Worm (Caenorhabditis elegans) whole organism, L3 larva: ENCODE measurements around the gene pinn-4.

Source experiments
- R02D3.7 ChIP-seq: fragments of 150-350 bp; optimal IDR thresholded peaks from 2 replicates; lab custom pipeline; 2014; ENCODE audit warnings: missing biosample characterization, missing genetic modification characterization
- ZK546.5 ChIP-seq: sonication (generic microtip); optimal IDR thresholded peaks from 2 replicates; lab custom pipeline; 2017; ENCODE audit warnings: missing biosample characterization, missing genetic modification characterization
- aly-2 ChIP-seq: fragments of 150-350 bp; optimal IDR thresholded peaks from 2 replicates; lab custom pipeline; 2014; ENCODE audit warnings: missing biosample characterization, missing genetic modification characterization
- ceh-16 ChIP-seq: sonication (generic microtip); optimal IDR thresholded peaks from 2 replicates; lab custom pipeline; 2017; ENCODE audit warnings: missing biosample characterization, missing genetic modification characterization
- ceh-28 ChIP-seq: fragments of 150-350 bp; optimal IDR thresholded peaks from 2 replicates; lab custom pipeline; 2014; ENCODE audit warnings: missing biosample characterization, missing genetic modification reagents, missing genetic modification characterization
- ceh-9 ChIP-seq: sonication (generic microtip); optimal IDR thresholded peaks from 2 replicates; lab custom pipeline; 2018; ENCODE audit warnings: missing biosample characterization, missing genetic modification characterization
- daf-12 ChIP-seq: fragments of 150-350 bp; optimal IDR thresholded peaks from 2 replicates; lab custom pipeline; 2014; ENCODE audit warnings: missing biosample characterization, missing genetic modification reagents, missing genetic modification characterization
- egl-27 ChIP-seq: sonication (generic microtip); optimal IDR thresholded peaks from 4 replicates; lab custom pipeline; 2017; ENCODE audit warnings: missing biosample characterization, missing genetic modification reagents, missing genetic modification characterization
- egl-5 ChIP-seq: fragments of 150-350 bp; optimal IDR thresholded peaks from 2 replicates; lab custom pipeline; 2017; ENCODE audit warnings: missing biosample characterization, missing genetic modification reagents, missing genetic modification characterization, inconsistent platforms
- elt-3 ChIP-seq, 3 experiments: fragments of 150-350 bp in 1 of 3; sonication (generic microtip) in 2 of 3; optimal IDR thresholded peaks; 2 replicates in 2 of 3; 4 replicates in 1 of 3; lab custom pipeline; 2014 to 2017; ENCODE audit warnings: missing biosample characterization in 3 of 3, missing genetic modification characterization in 3 of 3
- eor-1 ChIP-seq, 2 experiments: fragments of 150-350 bp; optimal IDR thresholded peaks; 2 replicates each; lab custom pipeline; 2014 to 2018; ENCODE audit warnings: missing biosample characterization in 2 of 2, missing genetic modification characterization in 2 of 2
- fkh-10 ChIP-seq: sonication (generic microtip); optimal IDR thresholded peaks from 2 replicates; lab custom pipeline; 2017; ENCODE audit warnings: missing biosample characterization, missing genetic modification reagents, missing genetic modification characterization
- fkh-2 ChIP-seq: fragments of 150-350 bp; optimal IDR thresholded peaks from 2 replicates; lab custom pipeline; 2014; ENCODE audit warnings: missing biosample characterization, missing genetic modification reagents, missing genetic modification characterization
- fos-1 ChIP-seq: fragments of 150-350 bp; optimal IDR thresholded peaks from 2 replicates; lab custom pipeline; 2014; ENCODE audit warnings: missing biosample characterization, missing genetic modification characterization
- hmg-11 ChIP-seq: sonication (generic microtip); optimal IDR thresholded peaks from 2 replicates; lab custom pipeline; 2016; ENCODE audit warnings: missing genetic modification characterization, missing compliant biosample characterization
- jun-1 ChIP-seq: fragments of 150-350 bp; optimal IDR thresholded peaks from 2 replicates; lab custom pipeline; 2014; ENCODE audit warnings: missing biosample characterization, missing genetic modification reagents, missing genetic modification characterization
- lin-15B ChIP-seq: fragments of 150-350 bp; optimal IDR thresholded peaks from 2 replicates; lab custom pipeline; 2014; ENCODE audit warnings: missing biosample characterization, missing genetic modification characterization
- lin-39 ChIP-seq: fragments of 150-350 bp; optimal IDR thresholded peaks from 2 replicates; lab custom pipeline; 2018; ENCODE audit warnings: missing biosample characterization, missing genetic modification reagents, missing genetic modification characterization
- lsy-12 ChIP-seq: sonication (generic microtip); optimal IDR thresholded peaks from 2 replicates; lab custom pipeline; 2016; ENCODE audit warnings: mild to moderate bottlenecking, missing genetic modification characterization, missing compliant biosample characterization
- mdl-1 ChIP-seq: fragments of 150-350 bp; optimal IDR thresholded peaks from 2 replicates; lab custom pipeline; 2014; ENCODE audit warnings: missing biosample characterization, missing genetic modification characterization
- nfya-1 ChIP-seq: sonication (generic microtip); optimal IDR thresholded peaks from 2 replicates; lab custom pipeline; 2017; ENCODE audit warnings: missing genetic modification characterization, mild to moderate bottlenecking, missing compliant biosample characterization, antibody characterized with exemption, moderate library complexity; ENCODE audit not compliant: insufficient read depth
- nhr-23 ChIP-seq: fragments of 150-350 bp; optimal IDR thresholded peaks from 2 replicates; lab custom pipeline; 2014; ENCODE audit warnings: missing biosample characterization, missing genetic modification reagents, missing genetic modification characterization
- nhr-237 ChIP-seq: fragments of 150-350 bp; optimal IDR thresholded peaks from 2 replicates; lab custom pipeline; 2014; ENCODE audit warnings: missing biosample characterization, missing genetic modification characterization
- nhr-25 ChIP-seq: sonication (generic microtip); optimal IDR thresholded peaks from 2 replicates; lab custom pipeline; 2017; ENCODE audit warnings: missing biosample characterization, missing genetic modification characterization
- nhr-28 ChIP-seq: fragments of 150-350 bp; optimal IDR thresholded peaks from 2 replicates; lab custom pipeline; 2014; ENCODE audit warnings: missing biosample characterization, missing genetic modification characterization
- nhr-67 ChIP-seq: fragments of 150-350 bp; optimal IDR thresholded peaks from 2 replicates; lab custom pipeline; 2014; ENCODE audit warnings: missing biosample characterization, missing genetic modification characterization
- nhr-76 ChIP-seq: fragments of 150-350 bp; sonication (generic microtip); optimal IDR thresholded peaks from 5 replicates; lab custom pipeline; 2014; ENCODE audit warnings: missing biosample characterization, missing genetic modification characterization
- nhr-77 ChIP-seq: fragments of 150-350 bp; optimal IDR thresholded peaks from 2 replicates; lab custom pipeline; 2014; ENCODE audit warnings: missing biosample characterization, missing genetic modification characterization
- pha-4 ChIP-seq: fragments of 150-350 bp; optimal IDR thresholded peaks from 2 replicates; lab custom pipeline; 2014; ENCODE audit warnings: missing biosample characterization, missing genetic modification reagents, missing genetic modification characterization
- pqm-1 ChIP-seq: fragments of 150-350 bp; optimal IDR thresholded peaks from 2 replicates; lab custom pipeline; 2017; ENCODE audit warnings: missing biosample characterization, missing genetic modification characterization, inconsistent platforms
- skn-1 ChIP-seq: fragments of 150-350 bp; optimal IDR thresholded peaks from 2 replicates; lab custom pipeline; 2014; ENCODE audit warnings: missing biosample characterization, missing genetic modification characterization
- snpc-4 ChIP-seq: fragments of 150-350 bp; optimal IDR thresholded peaks from 2 replicates; lab custom pipeline; 2014; ENCODE audit warnings: missing biosample characterization, missing genetic modification characterization
- tbx-2 ChIP-seq: sonication (generic microtip); optimal IDR thresholded peaks from 2 replicates; lab custom pipeline; 2016; ENCODE audit warnings: mild to moderate bottlenecking, missing genetic modification characterization, missing compliant biosample characterization
- unc-62 ChIP-seq: fragments of 150-350 bp; sonication (generic microtip); optimal IDR thresholded peaks from 4 replicates; lab custom pipeline; 2014; ENCODE audit warnings: missing biosample characterization, missing genetic modification reagents, missing genetic modification characterization
- ztf-11 ChIP-seq: fragments of 150-350 bp; optimal IDR thresholded peaks from 2 replicates; lab custom pipeline; 2014; ENCODE audit warnings: missing biosample characterization, missing genetic modification characterization
- ztf-4 ChIP-seq: fragments of 150-350 bp; optimal IDR thresholded peaks from 2 replicates; lab custom pipeline; 2014; ENCODE audit warnings: missing biosample characterization, missing genetic modification characterization

Gene pinn-4

ce11 chrII:13417452-13418031 lies 14.8 kb downstream of the pinn-4 start:
- TF ChIP-seq ceh-28 (tag; lab: Kevin White, UChicago) (peak; percentile 99), lin-15B (tag; lab: Kevin White, UChicago) (no peak), hmg-11 (tag; lab: Kevin White, UChicago) (no peak)

- no peak for TF ChIP-seq ceh-9 (tag; lab: Kevin White, UChicago)
- no peak for TF ChIP-seq mdl-1
- no peak for TF ChIP-seq ztf-4 (tag; lab: Kevin White, UChicago)
- TF ChIP-seq jun-1 (tag; lab: Kevin White, UChicago) = no peak
- no peak for TF ChIP-seq fkh-10
- no peak for TF ChIP-seq daf-12 (tag; lab: Kevin White, UChicago)
- no peak for TF ChIP-seq pha-4 (tag; lab: Kevin White, UChicago)
- no peak for TF ChIP-seq ceh-28 (tag; lab: Kevin White, UChicago)
- TF ChIP-seq fos-1 (tag; lab: Kevin White, UChicago) = no peak
These were observed 21.5 kb downstream of the pinn-4 start, which contains the start of gene Y48E1C.2 for ce11 chrII:13424242-13424641. Gene Y48E1C.2, plus strand, starts transcription at chrII:13424542.

- TF ChIP-seq jun-1 (tag; lab: Kevin White, UChicago) (no peak), elt-3 (tag; optimal IDR thresholded peaks at IDR 0.05; lab: Kevin White, UChicago) (no peak), nhr-76 (tag; lab: Kevin White, UChicago) (no peak), lsy-12 (no peak), nhr-237 (no peak)
These were observed 33.9 kb downstream of the pinn-4 start, which contains the start of gene Y48E1C.4 for ce11 chrII:13436725-13437124. Gene Y48E1C.4, minus strand, starts transcription at chrII:13436825.

- no peak for TF ChIP-seq hmg-11 (tag; lab: Kevin White, UChicago)
- no peak for TF ChIP-seq ZK546.5 (tag; lab: Kevin White, UChicago)
- TF ChIP-seq skn-1 (tag; lab: Kevin White, UChicago) = no peak
- no peak for TF ChIP-seq ztf-11
- TF ChIP-seq daf-12 (tag; lab: Kevin White, UChicago) = no peak
- TF ChIP-seq ceh-16 (tag; lab: Kevin White, UChicago) = no peak
- TF ChIP-seq eor-1 (tag; optimal IDR thresholded peaks at IDR 0.05; lab: Kevin White, UChicago) = no peak
- TF ChIP-seq unc-62 = no peak
- no peak for TF ChIP-seq jun-1 (tag; lab: Kevin White, UChicago)
- TF ChIP-seq fos-1 (tag; lab: Kevin White, UChicago) = no peak
- TF ChIP-seq nfya-1 = no peak
- no peak for TF ChIP-seq lin-39 (tag; lab: Kevin White, UChicago)
- no peak for TF ChIP-seq nhr-23 (tag; lab: Kevin White, UChicago)
- TF ChIP-seq lsy-12 = no peak
- TF ChIP-seq nhr-76 (tag; lab: Kevin White, UChicago) = no peak
- TF ChIP-seq lin-15B (tag; lab: Kevin White, UChicago) = no peak
- no peak for TF ChIP-seq fkh-2 (tag; lab: Kevin White, UChicago)
- TF ChIP-seq nhr-25 (tag; lab: Kevin White, UChicago) = no peak
- TF ChIP-seq tbx-2 (tag; lab: Kevin White, UChicago) = no peak
- TF ChIP-seq, all 47 proteins: peak for 0
These were observed 41.5 kb downstream of the pinn-4 start for ce11 chrII:13444307-13444706.

ce11 chrII:13446597-13446996 lies 43.8 kb downstream of the pinn-4 start:
- TF ChIP-seq nfya-1 (peak; percentile 99), ztf-4 (tag; lab: Kevin White, UChicago) (no peak), ceh-9 (tag; lab: Kevin White, UChicago) (no peak)

ce11 chrII:13447166-13447643 lies 44.4 kb downstream of the pinn-4 start, which contains the start of gene tbc-14:
Gene tbc-14, minus strand, starts transcription at chrII:13447593.
- TF ChIP-seq hmg-11 (tag; lab: Kevin White, UChicago) (no peak), ceh-28 (tag; lab: Kevin White, UChicago) (peak; percentile 57)

ce11 chrII:13447668-13448067 lies 44.9 kb downstream of the pinn-4 start:
- no peak for TF ChIP-seq ztf-4 (tag; lab: Kevin White, UChicago)
- TF ChIP-seq nhr-23 (tag; lab: Kevin White, UChicago) = peak; percentile 84
- peak; percentile 57 for TF ChIP-seq fkh-10
- no peak for TF ChIP-seq eor-1 (tag; optimal IDR thresholded peaks at IDR 0.05; lab: Kevin White, UChicago)
- no peak for TF ChIP-seq R02D3.7 (tag; lab: Kevin White, UChicago)
- TF ChIP-seq lsy-12 = no peak
- no peak for TF ChIP-seq daf-12 (tag; lab: Kevin White, UChicago)
- TF ChIP-seq pha-4 (tag; lab: Kevin White, UChicago) = peak; percentile 97
- peak; percentile 64 for TF ChIP-seq pqm-1
- TF ChIP-seq nfya-1 = peak; percentile 95
- peak; percentile 84 for TF ChIP-seq egl-5 (tag; lab: Kevin White, UChicago)
- TF ChIP-seq nhr-237 = no peak
- no peak for TF ChIP-seq egl-27
- peak; percentile 57 for TF ChIP-seq jun-1 (tag; lab: Kevin White, UChicago)
- no peak for TF ChIP-seq ztf-11
- no peak for TF ChIP-seq ceh-9 (tag; lab: Kevin White, UChicago)
- no peak for TF ChIP-seq nhr-28 (tag; lab: Kevin White, UChicago)
- no peak for TF ChIP-seq nhr-67 (tag; lab: Kevin White, UChicago)
- no peak for TF ChIP-seq aly-2 (tag; lab: Kevin White, UChicago)
- peak; percentile 47 for TF ChIP-seq hmg-11 (tag; lab: Kevin White, UChicago)
- TF ChIP-seq nhr-77 (tag; lab: Kevin White, UChicago) = no peak
- TF ChIP-seq mdl-1 = no peak
- peak; percentile 5 for TF ChIP-seq tbx-2 (tag; lab: Kevin White, UChicago)
- TF ChIP-seq nhr-76 (tag; lab: Kevin White, UChicago) = no peak
- peak; percentile 87 for TF ChIP-seq snpc-4 (tag; lab: Kevin White, UChicago)
